Worm (Caenorhabditis elegans) whole organism, L4 larva: ENCODE measurements around the gene T23B12.5.

Experiments used
- D1046.2 ChIP-seq: fragments of 200-800 bp; sonication (Bioruptor generic); IDR thresholded peaks from 2 replicates; pipeline ENCODE4 v1.3.6; 2022; ENCODE audit warnings: missing genetic modification characterization, missing compliant biosample characterization
- F10B5.3 ChIP-seq: sonication (generic microtip); optimal IDR thresholded peaks from 2 replicates; lab custom pipeline; 2016; ENCODE audit warnings: mild to moderate bottlenecking, missing genetic modification characterization, missing compliant biosample characterization
- F37D6.2 ChIP-seq: sonication (generic microtip); optimal IDR thresholded peaks from 2 replicates; lab custom pipeline; 2016; ENCODE audit warnings: mild to moderate bottlenecking, missing genetic modification characterization, missing compliant biosample characterization
- F49E8.2 ChIP-seq: sonication (generic microtip); optimal IDR thresholded peaks from 2 replicates; lab custom pipeline; 2016; ENCODE audit warnings: missing compliant biosample characterization, mild to moderate bottlenecking, missing genetic modification characterization, borderline replicate concordance
- T20F7.1 ChIP-seq: fragments of 200-800 bp; sonication (Bioruptor generic); optimal IDR thresholded peaks from 2 replicates; lab custom pipeline; 2018; ENCODE audit warnings: mild to moderate bottlenecking, missing genetic modification characterization, missing compliant biosample characterization
- Y5F2A.4 ChIP-seq: fragments of 200-800 bp; sonication (Bioruptor generic); optimal IDR thresholded peaks from 2 replicates; lab custom pipeline; 2018; ENCODE audit warnings: mild to moderate bottlenecking, missing genetic modification characterization, missing compliant biosample characterization
- aha-1 ChIP-seq: fragments of 150-350 bp; peaks from one replicate; lab custom pipeline; 2014; ENCODE audit warnings: missing biosample characterization, missing genetic modification characterization
- ama-1 ChIP-seq: fragments of 150-350 bp; optimal IDR thresholded peaks from 2 replicates; lab custom pipeline; 2014; ENCODE audit warnings: inconsistent platforms, mixed read lengths
- attf-4 ChIP-seq: sonication (generic microtip); optimal IDR thresholded peaks from 3 replicates; lab custom pipeline; 2017; ENCODE audit warnings: missing biosample characterization, missing genetic modification characterization
- ces-1 ChIP-seq: fragments of 150-350 bp; sonication (generic microtip); optimal IDR thresholded peaks from 4 replicates; lab custom pipeline; 2014; ENCODE audit warnings: missing biosample characterization, missing genetic modification reagents, missing genetic modification characterization
- cey-2 ChIP-seq: sonication (generic microtip); optimal IDR thresholded peaks from 3 replicates; lab custom pipeline; 2017; ENCODE audit warnings: missing genetic modification characterization, mild to moderate bottlenecking, missing compliant biosample characterization, antibody characterized with exemption, borderline replicate concordance; ENCODE audit not compliant: insufficient read depth
- daf-12 ChIP-seq: fragments of 150-350 bp; optimal IDR thresholded peaks from 2 replicates; lab custom pipeline; 2014; ENCODE audit warnings: missing biosample characterization, missing genetic modification reagents, missing genetic modification characterization
- daf-16 ChIP-seq, 3 experiments: sonication (generic microtip); optimal IDR thresholded peaks; 2 replicates each; lab custom pipeline; 2016 to 2017; ENCODE audit warnings: missing genetic modification characterization in 3 of 3, missing genetic modification reagents in 3 of 3, mild to moderate bottlenecking in 2 of 3, missing compliant biosample characterization in 2 of 3, missing biosample characterization in 1 of 3, moderate library complexity in 1 of 3
- daf-19 ChIP-seq: fragments of 200-800 bp; sonication (Bioruptor generic); conservative IDR thresholded peaks from 2 replicates; pipeline ENCODE4 v1.3.6; 2022; ENCODE audit warnings: missing genetic modification characterization, missing compliant biosample characterization
- dmd-6 ChIP-seq: fragments of 200-800 bp; sonication (Bioruptor generic); IDR thresholded peaks from 2 replicates; pipeline ENCODE4 v1.3.6; 2022; ENCODE audit warnings: missing genetic modification reagents, missing genetic modification characterization, missing compliant biosample characterization
- dve-1 ChIP-seq: sonication (generic microtip); optimal IDR thresholded peaks from 2 replicates; lab custom pipeline; 2017; ENCODE audit warnings: antibody characterized with exemption, mild to moderate bottlenecking, missing genetic modification characterization, missing compliant biosample characterization; ENCODE audit not compliant: insufficient read depth
- egl-43 ChIP-seq: fragments of 200-800 bp; sonication (Bioruptor generic); IDR thresholded peaks from 2 replicates; pipeline ENCODE4 v1.3.6; 2022; ENCODE audit warnings: missing genetic modification reagents, missing genetic modification characterization, missing compliant biosample characterization
- fkh-10 ChIP-seq: fragments of 150-350 bp; optimal IDR thresholded peaks from 2 replicates; lab custom pipeline; 2014; ENCODE audit warnings: missing biosample characterization, missing genetic modification reagents, missing genetic modification characterization
- hlh-11 ChIP-seq: fragments of 200-800 bp; sonication (Bioruptor generic); optimal IDR thresholded peaks from 2 replicates; lab custom pipeline; 2018; ENCODE audit warnings: mild to moderate bottlenecking, missing genetic modification characterization, missing compliant biosample characterization
- hmg-1.1 ChIP-seq: fragments of 200-800 bp; sonication (Bioruptor generic); IDR thresholded peaks from 2 replicates; pipeline ENCODE4 v1.3.6; 2022; ENCODE audit warnings: missing genetic modification reagents, missing genetic modification characterization, missing compliant biosample characterization
- jun-1 ChIP-seq: fragments of 150-350 bp; optimal IDR thresholded peaks from 2 replicates; lab custom pipeline; 2014; ENCODE audit warnings: missing biosample characterization, missing genetic modification reagents, missing genetic modification characterization
- lim-7 ChIP-seq: fragments of 200-800 bp; sonication (Bioruptor generic); IDR thresholded peaks from 2 replicates; pipeline ENCODE4 v1.3.6; 2022; ENCODE audit warnings: missing genetic modification characterization, missing compliant biosample characterization
- lin-1 ChIP-seq: fragments of 200-800 bp; sonication (Bioruptor generic); IDR thresholded peaks from 2 replicates; pipeline ENCODE4 v1.3.6; 2022; ENCODE audit warnings: missing genetic modification reagents, missing genetic modification characterization, missing compliant biosample characterization
- lin-13 ChIP-seq: fragments of 150-350 bp; optimal IDR thresholded peaks from 2 replicates; lab custom pipeline; 2014; ENCODE audit warnings: missing biosample characterization, missing genetic modification reagents, missing genetic modification characterization
- lin-15B ChIP-seq: fragments of 150-350 bp; sonication (generic microtip); optimal IDR thresholded peaks from 3 replicates; lab custom pipeline; 2014; ENCODE audit warnings: missing biosample characterization, missing genetic modification characterization
- madf-9 ChIP-seq: fragments of 200-800 bp; sonication (Bioruptor generic); conservative IDR thresholded peaks from 2 replicates; pipeline ENCODE4 v1.3.6; 2022; ENCODE audit warnings: missing genetic modification reagents, missing genetic modification characterization, missing compliant biosample characterization
- mdt-29 ChIP-seq: fragments of 200-800 bp; sonication (Bioruptor generic); IDR thresholded peaks from 2 replicates; pipeline ENCODE4 v1.3.6; 2022; ENCODE audit warnings: missing genetic modification reagents, missing genetic modification characterization, missing compliant biosample characterization
- mep-1 ChIP-seq: fragments of 150-350 bp; sonication (generic microtip); optimal IDR thresholded peaks from 3 replicates; lab custom pipeline; 2014; ENCODE audit warnings: missing biosample characterization, missing genetic modification characterization
- mes-2 ChIP-seq: sonication (generic microtip); optimal IDR thresholded peaks from 2 replicates; lab custom pipeline; 2016; ENCODE audit warnings: missing genotype, mild to moderate bottlenecking, missing genetic modification characterization, missing compliant biosample characterization; ENCODE audit not compliant: poor library complexity, severe bottlenecking
- mxl-3 ChIP-seq: fragments of 200-800 bp; sonication (Bioruptor generic); optimal IDR thresholded peaks from 2 replicates; lab custom pipeline; 2018; ENCODE audit warnings: mild to moderate bottlenecking, missing genetic modification characterization, missing compliant biosample characterization
- nhr-102 ChIP-seq: sonication (generic microtip); optimal IDR thresholded peaks from 2 replicates; lab custom pipeline; 2016; ENCODE audit warnings: mild to moderate bottlenecking, missing genetic modification characterization, moderate library complexity, missing compliant biosample characterization
- nhr-11 ChIP-seq: fragments of 150-350 bp; optimal IDR thresholded peaks from 2 replicates; lab custom pipeline; 2014; ENCODE audit warnings: missing biosample characterization, missing genetic modification characterization
- nhr-25 ChIP-seq: sonication (generic microtip); optimal IDR thresholded peaks from 2 replicates; lab custom pipeline; 2017; ENCODE audit warnings: missing genetic modification characterization, mild to moderate bottlenecking, missing compliant biosample characterization, antibody characterized with exemption, moderate library complexity, borderline replicate concordance; ENCODE audit not compliant: insufficient read depth
- nhr-28 ChIP-seq: fragments of 150-350 bp; optimal IDR thresholded peaks from 2 replicates; lab custom pipeline; 2014; ENCODE audit warnings: missing biosample characterization, missing genetic modification characterization
- nhr-76 ChIP-seq: fragments of 150-350 bp; optimal IDR thresholded peaks from 2 replicates; lab custom pipeline; 2014; ENCODE audit warnings: missing biosample characterization, missing genetic modification characterization
- nhr-77 ChIP-seq: fragments of 150-350 bp; optimal IDR thresholded peaks from 2 replicates; lab custom pipeline; 2014; ENCODE audit warnings: missing biosample characterization, missing genetic modification characterization
- pqm-1 ChIP-seq: sonication (generic microtip); optimal IDR thresholded peaks from 2 replicates; lab custom pipeline; 2017; ENCODE audit warnings: missing biosample characterization, missing genetic modification characterization
- rbr-2 ChIP-seq: sonication (generic microtip); optimal IDR thresholded peaks from 2 replicates; lab custom pipeline; 2016; ENCODE audit warnings: missing genotype, missing genetic modification characterization, missing compliant biosample characterization
- sdz-12 ChIP-seq: fragments of 200-800 bp; sonication (Bioruptor generic); optimal IDR thresholded peaks from 2 replicates; lab custom pipeline; 2018; ENCODE audit warnings: mild to moderate bottlenecking, missing genetic modification characterization, missing compliant biosample characterization
- snpc-4 ChIP-seq: fragments of 150-350 bp; optimal IDR thresholded peaks from 2 replicates; lab custom pipeline; 2014; ENCODE audit warnings: missing biosample characterization, missing genetic modification characterization
- ztf-11 ChIP-seq: fragments of 150-350 bp; optimal IDR thresholded peaks from 2 replicates; lab custom pipeline; 2014; ENCODE audit warnings: missing biosample characterization, missing genetic modification characterization

The T23B12.5 gene

ce11 chrV:8404339-8404738 lies 43.5 kb downstream of the T23B12.5 start:
- TF ChIP-seq F10B5.3 (tag; lab: Kevin White, UChicago) (no peak), aha-1 (tag; lab: Kevin White, UChicago) (peak; percentile 12), nhr-25 (tag; lab: Kevin White, UChicago) (no peak), hmg-1.1 (GFP tag; lab: Robert Waterston, UW) (0 out of 2 replicates have a peak, but pooled peaks have one; percentile 12), nhr-28 (tag; lab: Kevin White, UChicago) (peak; percentile 35)

ce11 chrV:8403916-8404315 lies 43.9 kb downstream of the T23B12.5 start:
- TF ChIP-seq lin-13 (GFP tag; lab: Kevin White, UChicago) (no peak), cey-2 (tag; lab: Kevin White, UChicago) (no peak), lin-1 (no peak), nhr-102 (no peak), ama-1 (lab: Kevin White, UChicago) (no peak), T20F7.1 (GFP tag; lab: Kevin White, UChicago) (no peak), snpc-4 (no peak), mes-2 (no peak), D1046.2 (GFP tag; lab: Robert Waterston, UW) (no peak), lin-15B (tag; lab: Kevin White, UChicago) (no peak), F37D6.2 (tag; lab: Kevin White, UChicago) (no peak), daf-12 (no peak), ztf-11 (no peak), mdt-29 (no peak), nhr-11 (tag; lab: Kevin White, UChicago) (no peak), jun-1 (no peak), lim-7 (GFP tag; lab: Robert Waterston, UW) (no peak), dve-1 (tag; lab: Kevin White, UChicago) (peak; percentile 41), F49E8.2 (no peak), sdz-12 (GFP tag; lab: Kevin White, UChicago) (no peak), hlh-11 (tag; lab: Kevin White, UChicago) (peak; percentile 27), fkh-10 (no peak), nhr-76 (tag; lab: Kevin White, UChicago) (no peak), daf-19 (no peak), dmd-6 (GFP tag; lab: Robert Waterston, UW) (no peak), nhr-77 (tag; lab: Kevin White, UChicago) (no peak), mep-1 (tag; lab: Kevin White, UChicago) (no peak), mxl-3 (GFP tag; lab: Kevin White, UChicago) (no peak), rbr-2 (tag; lab: Kevin White, UChicago) (no peak), attf-4 (no peak), daf-16 (GFP tag; optimal IDR thresholded peaks at IDR 0.05; lab: Kevin White, UChicago) (no peak), daf-16 (tag; optimal IDR thresholded peaks at IDR 0.05; lab: Kevin White, UChicago) (peak; percentile 55), madf-9 (GFP tag; lab: Robert Waterston, UW) (no peak), pqm-1 (tag; lab: Kevin White, UChicago) (peak; percentile 4), Y5F2A.4 (no peak), egl-43 (GFP tag; lab: Robert Waterston, UW) (no peak), ces-1 (no peak)
